Fruit fly (Drosophila melanogaster): ENCODE measurements around the gene CG31468.

DNA sequence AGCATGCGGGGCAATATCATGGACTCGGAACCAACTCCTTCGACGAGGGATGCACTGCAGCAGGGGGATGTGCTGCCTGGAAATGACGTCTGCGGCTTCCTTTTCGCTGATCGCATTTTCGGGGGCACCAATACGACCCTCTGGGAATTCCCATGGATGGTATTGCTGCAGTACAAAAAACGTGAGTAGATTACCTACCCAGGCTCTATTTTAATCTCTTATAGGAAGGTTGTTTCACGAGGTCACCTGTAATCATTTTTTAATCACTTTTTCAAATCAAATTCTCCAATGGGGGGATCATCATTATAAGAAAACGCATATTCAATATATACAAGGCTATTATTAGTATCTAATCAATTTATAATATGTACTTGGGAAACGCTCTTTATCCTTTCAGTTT lies 13.2 kb downstream of the CG31468 start:
- TF ChIP-seq insv (optimal IDR thresholded peaks at IDR 0.05) (no peak), psq (optimal IDR thresholded peaks at IDR 0.05) (no peak), Sin3A (optimal IDR thresholded peaks at IDR 0.05) (no peak), Myc (optimal IDR thresholded peaks at IDR 0.05) (no peak)

Measured in Kc167 (cell line).